Fruit fly (Drosophila melanogaster) whole organism: ENCODE measurements around the gene CG14075.

ENCODE experiments used
- CG8478 ChIP-seq: fragments of >200 bp; optimal IDR thresholded peaks from 2 replicates; lab custom pipeline; 2018; ENCODE audit warnings: inconsistent platforms
- Dll ChIP-seq: fragments of >200 bp; optimal IDR thresholded peaks from 2 replicates; lab custom pipeline; 2017
- EcR ChIP-seq, 2 experiments: fragments of >200 bp; optimal IDR thresholded peaks; 2 replicates each; lab custom pipeline; 2017; ENCODE audit warnings: missing biosample characterization in 2 of 2, missing genetic modification characterization in 2 of 2, missing genetic modification reagents in 2 of 2
- psq ChIP-seq: fragments of >200 bp; optimal IDR thresholded peaks from 2 replicates; lab custom pipeline; 2017
- usp ChIP-seq: fragments of >200 bp; optimal IDR thresholded peaks from 2 replicates; lab custom pipeline; 2017; ENCODE audit warnings: missing biosample characterization, missing genetic modification characterization, mixed read lengths

DNA sequence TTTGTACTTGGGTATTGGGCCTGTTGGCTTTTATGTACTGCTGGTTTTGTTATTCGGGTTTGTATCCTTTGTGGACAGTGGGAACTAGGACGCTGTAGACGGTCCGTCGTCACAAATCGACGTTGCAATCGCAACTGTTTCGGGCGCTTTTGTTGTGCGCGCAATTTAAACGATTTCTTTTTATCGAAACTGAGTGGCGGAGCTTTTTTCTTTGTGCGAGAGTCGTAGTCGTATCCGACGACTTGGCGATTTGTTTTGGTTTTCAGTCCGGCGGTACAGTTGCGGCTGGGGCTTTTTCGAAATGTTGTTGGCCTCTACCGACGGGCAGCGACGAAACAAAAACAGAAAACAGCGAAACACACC, 10.9 kb downstream of the CG14075 start:
- TF ChIP-seq EcR (GFP tag; optimal IDR thresholded peaks at IDR 0.05; lab: Kevin White, UChicago) (no peak), Dll (lab: Kevin White, UChicago) (no peak), CG8478 (lab: Kevin White, UChicago) (no peak), psq (no peak), usp (no peak)
